Fruit fly (Drosophila melanogaster) whole organism, adult: Measurements from ENCODE around the gene stas.
A peak's percentile ranks its signal among the peaks of the same experiment; 100 is the strongest.

ENCODE experiments used
- CG11617 ChIP-seq: fragments of 200-800 bp; sonication (Bioruptor generic); optimal IDR thresholded peaks from 2 replicates; lab custom pipeline; 2017; ENCODE audit warnings: mild to moderate bottlenecking, missing biosample characterization, missing genetic modification reagents, missing genetic modification characterization
- CG12768 ChIP-seq: fragments of 200-800 bp; sonication (Bioruptor generic); optimal IDR thresholded peaks from 2 replicates; lab custom pipeline; 2017; ENCODE audit warnings: missing biosample characterization, missing genetic modification characterization, mild to moderate bottlenecking, moderate library complexity, missing genetic modification reagents
- CG14711 ChIP-seq: fragments of 200-800 bp; sonication (Bioruptor generic); optimal IDR thresholded peaks from 2 replicates; lab custom pipeline; 2018; ENCODE audit warnings: missing biosample characterization, mild to moderate bottlenecking, missing genetic modification characterization, moderate library complexity
- CG1620 ChIP-seq: fragments of 200-800 bp; sonication (Bioruptor generic); optimal IDR thresholded peaks from 2 replicates; lab custom pipeline; 2016; ENCODE audit warnings: missing biosample characterization, missing genetic modification characterization
- CG33017 ChIP-seq: fragments of 200-800 bp; sonication (Bioruptor generic); optimal IDR thresholded peaks from 2 replicates; lab custom pipeline; 2018; ENCODE audit warnings: missing biosample characterization, mild to moderate bottlenecking, missing genetic modification characterization, moderate library complexity
- CG5204 ChIP-seq: fragments of 200-800 bp; sonication (Bioruptor generic); optimal IDR thresholded peaks from 2 replicates; lab custom pipeline; 2016; ENCODE audit warnings: missing biosample characterization, missing genetic modification characterization
- CG7045 ChIP-seq: fragments of 200-800 bp; sonication (Bioruptor generic); optimal IDR thresholded peaks from 2 replicates; lab custom pipeline; 2017; ENCODE audit warnings: missing biosample characterization, mild to moderate bottlenecking, missing genetic modification characterization
- CG7101 ChIP-seq: fragments of 200-800 bp; sonication (Bioruptor generic); optimal IDR thresholded peaks from 2 replicates; lab custom pipeline; 2018; ENCODE audit warnings: missing biosample characterization, mild to moderate bottlenecking, missing genetic modification characterization, moderate library complexity
- Clk ChIP-seq: fragments of 200-800 bp; sonication (Bioruptor generic); optimal IDR thresholded peaks from 2 replicates; lab custom pipeline; 2017; ENCODE audit warnings: missing biosample characterization, missing genetic modification characterization
- Crg-1 ChIP-seq: fragments of 200-800 bp; sonication (Bioruptor generic); optimal IDR thresholded peaks from 2 replicates; lab custom pipeline; 2016; ENCODE audit warnings: missing biosample characterization, missing genetic modification characterization
- Hr96 ChIP-seq: fragments of 200-800 bp; sonication (Bioruptor generic); optimal IDR thresholded peaks from 2 replicates; lab custom pipeline; 2016; ENCODE audit warnings: missing biosample characterization, missing genetic modification characterization
- Mnt ChIP-seq: fragments of 200-800 bp; sonication (Bioruptor generic); optimal IDR thresholded peaks from 2 replicates; lab custom pipeline; 2016; ENCODE audit warnings: missing biosample characterization, mild to moderate bottlenecking, missing genetic modification characterization
- bab1 ChIP-seq: fragments of 200-800 bp; sonication (Bioruptor generic); optimal IDR thresholded peaks from 3 replicates; lab custom pipeline; 2019; ENCODE audit warnings: missing biosample characterization, mild to moderate bottlenecking, missing genetic modification characterization, moderate library complexity
- cic ChIP-seq: fragments of 200-800 bp; sonication (Bioruptor generic); optimal IDR thresholded peaks from 2 replicates; lab custom pipeline; 2017; ENCODE audit warnings: missing biosample characterization, mild to moderate bottlenecking, missing genetic modification characterization, moderate library complexity
- cnc ChIP-seq, 2 experiments: fragments of >200 bp; optimal IDR thresholded peaks; 2 replicates each; lab custom pipeline; 2017
- kay ChIP-seq: fragments of 200-800 bp; sonication (Bioruptor generic); peaks from one replicate; lab custom pipeline; 2016; ENCODE audit warnings: missing biosample characterization, missing genetic modification characterization, borderline replicate concordance
- ovo ChIP-seq: fragments of 200-800 bp; sonication (Bioruptor generic); optimal IDR thresholded peaks from 2 replicates; lab custom pipeline; 2016; ENCODE audit warnings: missing biosample characterization, missing genetic modification characterization
- pad ChIP-seq: fragments of 200-800 bp; sonication (Bioruptor generic); optimal IDR thresholded peaks from 3 replicates; lab custom pipeline; 2017; ENCODE audit warnings: missing biosample characterization, missing genetic modification characterization, mild to moderate bottlenecking, moderate library complexity, missing genetic modification reagents
- tj ChIP-seq: fragments of 200-800 bp; sonication (Bioruptor generic); optimal IDR thresholded peaks from 3 replicates; lab custom pipeline; 2017; ENCODE audit warnings: missing biosample characterization, mild to moderate bottlenecking, missing genetic modification characterization, moderate library complexity
- toe ChIP-seq: fragments of 200-800 bp; sonication (Bioruptor generic); optimal IDR thresholded peaks from 2 replicates; lab custom pipeline; 2016; ENCODE audit warnings: missing biosample characterization, missing genetic modification characterization

Gene stas

DNA sequence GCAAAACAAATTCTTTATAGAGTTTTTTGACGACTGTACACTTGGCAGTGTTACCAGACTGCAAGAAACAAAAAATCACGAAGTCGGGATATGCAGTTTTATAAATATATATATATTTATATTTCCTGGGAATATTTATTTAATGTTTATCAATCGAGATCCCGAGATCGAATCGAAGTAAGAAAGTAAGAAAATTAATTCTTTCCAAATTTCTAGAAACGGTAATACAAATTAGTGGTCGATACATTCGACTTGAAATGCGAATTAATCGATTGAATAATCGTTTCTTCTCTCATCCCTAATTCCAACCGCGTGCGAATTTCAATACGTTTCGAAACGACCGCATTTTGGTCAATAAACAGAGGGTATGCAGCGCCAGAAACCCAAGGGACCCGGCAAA is 8.3 kb upstream of the stas start, which contains the start of the genes CG8289 and CG5800:
CG8289 (minus strand) TSS at position 44 of the 400 bp plus-strand sequence.
CG5800 (plus strand) TSS at position 281 of the 400 bp plus-strand sequence.
- TF ChIP-seq CG7101 (tag; lab: Kevin White, UChicago): peak; percentile 39
- peak; percentile 23 for TF ChIP-seq tj (GFP tag; lab: Kevin White, UChicago)
- peak; percentile 93 for TF ChIP-seq Mnt (GFP tag; lab: Kevin White, UChicago)
- no peak for TF ChIP-seq CG7045 (GFP tag; lab: Kevin White, UChicago)
- TF ChIP-seq pad (GFP tag; lab: Kevin White, UChicago): no peak
- TF ChIP-seq CG33017: peak; percentile 45
- TF ChIP-seq bab1: peak; percentile 62
- no peak for TF ChIP-seq toe
- TF ChIP-seq CG11617 (GFP tag; lab: Kevin White, UChicago): peak; percentile 6
- TF ChIP-seq CG12768 (GFP tag; lab: Kevin White, UChicago): no peak
- TF ChIP-seq CG14711 (tag; lab: Kevin White, UChicago): peak; percentile 57
- no peak for TF ChIP-seq cnc (optimal IDR thresholded peaks at IDR 0.05; lab: Kevin White, UChicago)

- peak; percentile 74 for TF ChIP-seq CG33017
- TF ChIP-seq bab1: peak; percentile 92
- peak; percentile 58 for TF ChIP-seq tj (GFP tag; lab: Kevin White, UChicago)
- TF ChIP-seq cnc (optimal IDR thresholded peaks at IDR 0.05; lab: Kevin White, UChicago): no peak
- TF ChIP-seq Clk (GFP tag; lab: Kevin White, UChicago): peak; percentile 41
- TF ChIP-seq Mnt (GFP tag; lab: Kevin White, UChicago): peak; percentile 86
- no peak for TF ChIP-seq toe
- TF ChIP-seq CG7101 (tag; lab: Kevin White, UChicago): peak; percentile 88
- peak; percentile 81 for TF ChIP-seq Crg-1
- no peak for TF ChIP-seq CG5204
- TF ChIP-seq CG1620 (GFP tag; lab: Kevin White, UChicago): peak; percentile 91
- peak; percentile 10 for TF ChIP-seq cic (GFP tag; lab: Kevin White, UChicago)
- TF ChIP-seq ovo (GFP tag; lab: Kevin White, UChicago): peak; percentile 70
- peak; percentile 19 for TF ChIP-seq CG7045 (GFP tag; lab: Kevin White, UChicago)
- TF ChIP-seq Hr96 (GFP tag; lab: Kevin White, UChicago): no peak
- TF ChIP-seq CG14711 (tag; lab: Kevin White, UChicago): peak; percentile 81
- peak; percentile 61 for TF ChIP-seq pad (GFP tag; lab: Kevin White, UChicago)
- TF ChIP-seq kay (GFP tag; lab: Kevin White, UChicago): no peak
- peak; percentile 84 for TF ChIP-seq CG11617 (GFP tag; lab: Kevin White, UChicago)
- peak; percentile 56 for TF ChIP-seq CG12768 (GFP tag; lab: Kevin White, UChicago)
Measured at dm6 chrX:17631996-17632612, 4.4 kb upstream of the stas start, which contains the start of the genes corolla and ND-24. corolla (minus strand) TSS chrX:17632047. ND-24 (plus strand) TSS chrX:17632089.

DNA sequence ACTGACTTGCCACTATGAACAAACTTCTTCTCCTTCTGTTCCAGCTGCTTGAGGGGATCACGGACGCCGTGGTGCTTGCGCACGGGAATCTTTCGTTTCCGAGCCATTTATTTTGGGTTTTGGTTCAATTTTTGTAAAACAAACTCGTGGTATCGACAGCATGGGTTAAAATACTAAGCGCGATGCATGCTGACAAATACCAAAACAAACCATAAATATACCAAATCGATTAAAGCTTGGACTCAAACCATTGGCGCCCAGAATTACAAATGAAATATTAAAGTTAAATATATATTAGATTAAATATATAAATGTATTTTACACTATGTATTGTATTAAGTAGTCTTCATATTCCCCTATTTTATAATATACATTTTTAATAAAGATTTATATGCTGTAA is 1.6 kb upstream of the stas start, which contains the start of gene CG8326:
CG8326 (minus strand) TSS at position 176 of the 400 bp plus-strand sequence.
- TF ChIP-seq CG33017: no peak
- no peak for TF ChIP-seq tj (GFP tag; lab: Kevin White, UChicago)
- no peak for TF ChIP-seq toe
- no peak for TF ChIP-seq kay (GFP tag; lab: Kevin White, UChicago)
- no peak for TF ChIP-seq Hr96 (GFP tag; lab: Kevin White, UChicago)
- TF ChIP-seq pad (GFP tag; lab: Kevin White, UChicago): no peak
- TF ChIP-seq cnc (optimal IDR thresholded peaks at IDR 0.05; lab: Kevin White, UChicago): no peak
- no peak for TF ChIP-seq CG12768 (GFP tag; lab: Kevin White, UChicago)
- no peak for TF ChIP-seq CG14711 (tag; lab: Kevin White, UChicago)
- peak; percentile 10 for TF ChIP-seq Mnt (GFP tag; lab: Kevin White, UChicago)
- TF ChIP-seq bab1: peak; percentile 9
- TF ChIP-seq CG7045 (GFP tag; lab: Kevin White, UChicago): no peak
- no peak for TF ChIP-seq CG11617 (GFP tag; lab: Kevin White, UChicago)

DNA sequence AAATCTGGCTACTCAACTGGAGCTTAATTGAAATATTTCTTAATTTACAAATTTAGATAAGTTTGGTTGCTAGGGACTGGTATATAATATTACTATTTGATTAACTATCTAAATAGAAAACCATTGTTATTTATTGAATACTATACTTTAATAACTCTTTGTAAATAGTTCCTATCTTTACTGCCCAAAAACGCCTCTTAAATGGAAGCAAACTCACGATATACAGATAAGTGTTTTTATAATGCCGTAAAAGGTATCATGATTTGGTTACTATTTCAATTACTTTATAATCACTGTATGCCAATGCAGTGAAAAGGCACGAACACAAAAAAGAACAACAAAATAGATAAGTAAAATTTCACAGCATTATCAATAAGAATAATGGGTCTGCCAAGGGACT is 1.9 kb downstream of the stas start:
- no peak for TF ChIP-seq ovo (GFP tag; lab: Kevin White, UChicago)
- peak; percentile 56 for TF ChIP-seq cic (GFP tag; lab: Kevin White, UChicago)
- TF ChIP-seq Mnt (GFP tag; lab: Kevin White, UChicago): no peak
- TF ChIP-seq CG12768 (GFP tag; lab: Kevin White, UChicago): no peak
- no peak for TF ChIP-seq CG1620 (GFP tag; lab: Kevin White, UChicago)
- TF ChIP-seq kay (GFP tag; lab: Kevin White, UChicago): peak; percentile 26
- TF ChIP-seq CG7101 (tag; lab: Kevin White, UChicago): peak; percentile 71
- no peak for TF ChIP-seq tj (GFP tag; lab: Kevin White, UChicago)
- peak; percentile 6 for TF ChIP-seq pad (GFP tag; lab: Kevin White, UChicago)
- no peak for TF ChIP-seq toe
- no peak for TF ChIP-seq CG7045 (GFP tag; lab: Kevin White, UChicago)
- TF ChIP-seq CG14711 (tag; lab: Kevin White, UChicago): peak; percentile 47
- no peak for TF ChIP-seq Clk (GFP tag; lab: Kevin White, UChicago)
- peak; percentile 33 for TF ChIP-seq bab1
- TF ChIP-seq Hr96 (GFP tag; lab: Kevin White, UChicago): no peak
- TF ChIP-seq CG33017: peak; percentile 66
- TF ChIP-seq cnc (optimal IDR thresholded peaks at IDR 0.05; lab: Kevin White, UChicago): no peak
- TF ChIP-seq CG5204: no peak
- TF ChIP-seq CG11617 (GFP tag; lab: Kevin White, UChicago): peak; percentile 45
- TF ChIP-seq Crg-1: no peak

DNA sequence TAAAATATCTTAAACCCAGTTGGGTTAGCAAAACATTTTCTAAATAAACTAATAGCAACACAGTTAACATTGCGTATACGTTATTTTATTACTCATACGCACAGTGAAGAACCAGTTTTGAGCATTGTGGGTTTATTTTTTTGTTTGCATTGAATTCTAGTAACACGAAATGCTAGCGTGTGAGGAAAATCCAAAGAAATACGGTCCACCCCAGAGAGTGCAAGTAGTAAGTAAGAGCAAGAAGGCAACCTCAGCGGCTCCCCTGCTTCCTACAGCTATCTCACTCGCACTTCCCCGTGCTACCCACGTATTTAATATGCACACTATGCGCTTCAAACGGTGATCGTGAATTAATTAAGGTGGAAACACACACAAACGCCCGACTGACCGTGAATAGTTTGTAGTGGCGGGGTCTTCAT is 2.7 kb downstream of the stas start:
- TF ChIP-seq CG14711 (tag; lab: Kevin White, UChicago): peak; percentile 96
- TF ChIP-seq CG7101 (tag; lab: Kevin White, UChicago): peak; percentile 99
- peak; percentile 93 for TF ChIP-seq pad (GFP tag; lab: Kevin White, UChicago)
- TF ChIP-seq kay (GFP tag; lab: Kevin White, UChicago): peak; percentile 54
- peak; percentile 93 for TF ChIP-seq CG5204
- TF ChIP-seq CG33017: peak; percentile 96
- TF ChIP-seq CG1620 (GFP tag; lab: Kevin White, UChicago): peak; percentile 97
- peak; percentile 96 for TF ChIP-seq Mnt (GFP tag; lab: Kevin White, UChicago)
- peak; percentile 90 for TF ChIP-seq ovo (GFP tag; lab: Kevin White, UChicago)
- TF ChIP-seq tj (GFP tag; lab: Kevin White, UChicago): peak; percentile 98
- TF ChIP-seq bab1: peak; percentile 99
- TF ChIP-seq CG12768 (GFP tag; lab: Kevin White, UChicago): peak; percentile 94
- peak; percentile 85 for TF ChIP-seq Clk (GFP tag; lab: Kevin White, UChicago)
- TF ChIP-seq Crg-1: peak; percentile 97
- TF ChIP-seq Hr96 (GFP tag; lab: Kevin White, UChicago): peak; percentile 98
- TF ChIP-seq CG7045 (GFP tag; lab: Kevin White, UChicago): peak; percentile 90
- TF ChIP-seq CG11617 (GFP tag; lab: Kevin White, UChicago): peak; percentile 99
- peak; percentile 68 for TF ChIP-seq cic (GFP tag; lab: Kevin White, UChicago)
- TF ChIP-seq toe: peak; percentile 88
- TF ChIP-seq cnc (optimal IDR thresholded peaks at IDR 0.05; lab: Kevin White, UChicago): no peak
